Fruit fly (Drosophila melanogaster) whole organism, prepupa: Measurements from ENCODE around the gene CG15625.

Source experiments
- CG10631 ChIP-seq: fragments of 200-800 bp; sonication (Bioruptor generic); optimal IDR thresholded peaks from 2 replicates; lab custom pipeline; 2016; ENCODE audit warnings: missing biosample characterization, missing genetic modification characterization
- CG10669 ChIP-seq: fragments of 200-800 bp; sonication (Bioruptor generic); optimal IDR thresholded peaks from 3 replicates; lab custom pipeline; 2018; ENCODE audit warnings: missing biosample characterization, mild to moderate bottlenecking, missing genetic modification characterization, moderate library complexity
- CG11762 ChIP-seq: fragments of 200-800 bp; sonication (Bioruptor generic); optimal IDR thresholded peaks from 3 replicates; lab custom pipeline; 2016; ENCODE audit warnings: missing biosample characterization, missing genetic modification characterization; ENCODE audit not compliant: insufficient read depth
- CG11902 ChIP-seq: fragments of 200-800 bp; sonication (Bioruptor generic); optimal IDR thresholded peaks from 3 replicates; lab custom pipeline; 2016; ENCODE audit warnings: missing biosample characterization, missing genetic modification characterization
- CG15336 ChIP-seq: fragments of 200-800 bp; sonication (Bioruptor generic); IDR thresholded peaks from 2 replicates; pipeline ENCODE4 v1.3.6; 2022; ENCODE audit warnings: missing biosample characterization, missing genetic modification characterization
- CG16779 ChIP-seq: fragments of 200-800 bp; sonication (Bioruptor generic); optimal IDR thresholded peaks from 3 replicates; lab custom pipeline; 2017; ENCODE audit warnings: missing biosample characterization, mild to moderate bottlenecking, missing genetic modification characterization
- CG3032 ChIP-seq: fragments of 200-800 bp; optimal IDR thresholded peaks from 2 replicates; lab custom pipeline; 2019; ENCODE audit warnings: missing biosample characterization, mild to moderate bottlenecking, missing genetic modification characterization, moderate library complexity
- CG32006 ChIP-seq: fragments of 200-800 bp; sonication (Bioruptor generic); optimal IDR thresholded peaks from 3 replicates; lab custom pipeline; 2017; ENCODE audit warnings: missing biosample characterization, mild to moderate bottlenecking, missing genetic modification characterization
- CG3919 ChIP-seq: fragments of 200-800 bp; sonication (Bioruptor generic); optimal IDR thresholded peaks from 3 replicates; lab custom pipeline; 2016; ENCODE audit warnings: missing biosample characterization, missing genetic modification characterization
- CG6163 ChIP-seq: fragments of 200-800 bp; sonication (Bioruptor generic); IDR thresholded peaks from 3 replicates; pipeline ENCODE4 v1.3.6; 2022; ENCODE audit warnings: missing biosample characterization, missing genetic modification characterization
- CG6276 ChIP-seq: fragments of 200-800 bp; sonication (Bioruptor generic); optimal IDR thresholded peaks from 2 replicates; lab custom pipeline; 2017; ENCODE audit warnings: missing biosample characterization, mild to moderate bottlenecking, missing genetic modification characterization
- CG6808 ChIP-seq: fragments of 200-800 bp; sonication (Bioruptor generic); optimal IDR thresholded peaks from 3 replicates; lab custom pipeline; 2017; ENCODE audit warnings: missing biosample characterization, missing genetic modification characterization, mild to moderate bottlenecking, moderate library complexity, missing genetic modification reagents
- CG8119 ChIP-seq: fragments of 200-800 bp; sonication (Bioruptor generic); IDR thresholded peaks from 3 replicates; pipeline ENCODE4 v1.3.6; 2022; ENCODE audit warnings: missing biosample characterization, missing genetic modification characterization
- CG8319 ChIP-seq: fragments of 200-800 bp; sonication (Bioruptor generic); optimal IDR thresholded peaks from 3 replicates; lab custom pipeline; 2016; ENCODE audit warnings: missing biosample characterization, missing genetic modification characterization
- CG8632 ChIP-seq: fragments of 200-800 bp; sonication (Bioruptor generic); optimal IDR thresholded peaks from 3 replicates; lab custom pipeline; 2016; ENCODE audit warnings: missing biosample characterization, missing genetic modification characterization
- CG9139 ChIP-seq: fragments of 200-800 bp; sonication (Bioruptor generic); optimal IDR thresholded peaks from 3 replicates; lab custom pipeline; 2017; ENCODE audit warnings: missing biosample characterization, mild to moderate bottlenecking, missing genetic modification characterization
- Eip75B ChIP-seq: fragments of 200-800 bp; sonication (Bioruptor generic); optimal IDR thresholded peaks from 3 replicates; lab custom pipeline; 2016; ENCODE audit warnings: missing biosample characterization, missing genetic modification characterization
- Eip78C ChIP-seq: fragments of 200-800 bp; sonication (Bioruptor generic); peaks from one replicate; lab custom pipeline; 2016; ENCODE audit warnings: missing biosample characterization, missing genetic modification characterization
- Ets21C ChIP-seq: fragments of 200-800 bp; sonication (Bioruptor generic); optimal IDR thresholded peaks from 3 replicates; lab custom pipeline; 2016; ENCODE audit warnings: missing biosample characterization, missing genetic modification characterization
- Ets96B ChIP-seq: fragments of 200-800 bp; optimal IDR thresholded peaks from 2 replicates; lab custom pipeline; 2019; ENCODE audit warnings: missing biosample characterization, mild to moderate bottlenecking, missing genetic modification characterization, moderate library complexity
- Hr39 ChIP-seq: fragments of 200-800 bp; sonication (Bioruptor generic); optimal IDR thresholded peaks from 2 replicates; lab custom pipeline; 2016; ENCODE audit warnings: missing biosample characterization, missing genetic modification characterization
- Hr4 ChIP-seq: fragments of 200-800 bp; sonication (Bioruptor generic); optimal IDR thresholded peaks from 3 replicates; lab custom pipeline; 2016; ENCODE audit warnings: missing biosample characterization, missing genetic modification characterization
- Met ChIP-seq: fragments of 200-800 bp; sonication (Bioruptor generic); optimal IDR thresholded peaks from 3 replicates; lab custom pipeline; 2016; ENCODE audit warnings: missing biosample characterization, missing genetic modification characterization
- OdsH ChIP-seq: fragments of 200-800 bp; sonication (Bioruptor generic); optimal IDR thresholded peaks from 3 replicates; lab custom pipeline; 2016; ENCODE audit warnings: missing biosample characterization, missing genetic modification characterization
- Sox102F ChIP-seq: fragments of 200-800 bp; sonication (Bioruptor generic); optimal IDR thresholded peaks from 2 replicates; lab custom pipeline; 2016; ENCODE audit warnings: missing biosample characterization, mild to moderate bottlenecking, missing genetic modification characterization
- Sox14 ChIP-seq: fragments of 200-800 bp; sonication (Bioruptor generic); optimal IDR thresholded peaks from 3 replicates; lab custom pipeline; 2016; ENCODE audit warnings: missing biosample characterization, missing genetic modification characterization
- achi ChIP-seq: fragments of 200-800 bp; sonication (Bioruptor generic); optimal IDR thresholded peaks from 3 replicates; lab custom pipeline; 2016; ENCODE audit warnings: missing biosample characterization, missing genetic modification characterization
- acj6 ChIP-seq: fragments of 200-800 bp; sonication (Bioruptor generic); optimal IDR thresholded peaks from 3 replicates; lab custom pipeline; 2016; ENCODE audit warnings: missing biosample characterization, missing genetic modification characterization
- cyc ChIP-seq: fragments of 200-800 bp; sonication (Bioruptor generic); optimal IDR thresholded peaks from 3 replicates; lab custom pipeline; 2016; ENCODE audit warnings: missing biosample characterization, missing genetic modification characterization
- dac ChIP-seq: fragments of 200-800 bp; sonication (Bioruptor generic); optimal IDR thresholded peaks from 2 replicates; lab custom pipeline; 2017; ENCODE audit warnings: missing biosample characterization, mild to moderate bottlenecking, missing genetic modification characterization
- dsx ChIP-seq: fragments of 200-800 bp; optimal IDR thresholded peaks from 3 replicates; lab custom pipeline; 2019; ENCODE audit warnings: missing biosample characterization, mild to moderate bottlenecking, missing genetic modification characterization, moderate library complexity; ENCODE audit not compliant: poor library complexity, severe bottlenecking
- eg ChIP-seq: fragments of 200-800 bp; sonication (Bioruptor generic); IDR thresholded peaks from 3 replicates; pipeline ENCODE4 v1.3.6; 2022; ENCODE audit warnings: missing biosample characterization, missing genetic modification characterization
- esn ChIP-seq: fragments of 200-800 bp; sonication (Bioruptor generic); optimal IDR thresholded peaks from 2 replicates; lab custom pipeline; 2016; ENCODE audit warnings: missing biosample characterization, mild to moderate bottlenecking, missing genetic modification characterization, moderate library complexity
- fd85E ChIP-seq: fragments of 200-800 bp; sonication (Bioruptor generic); optimal IDR thresholded peaks from 3 replicates; lab custom pipeline; 2016; ENCODE audit warnings: missing biosample characterization, missing genetic modification characterization
- fkh ChIP-seq: fragments of 200-800 bp; sonication (Bioruptor generic); optimal IDR thresholded peaks from 3 replicates; lab custom pipeline; 2017; ENCODE audit warnings: missing biosample characterization, mild to moderate bottlenecking, missing genetic modification characterization, moderate library complexity
- lz ChIP-seq: fragments of 200-800 bp; sonication (Bioruptor generic); optimal IDR thresholded peaks from 3 replicates; lab custom pipeline; 2016; ENCODE audit warnings: missing biosample characterization, missing genetic modification characterization
- net ChIP-seq: fragments of 200-800 bp; sonication (Bioruptor generic); optimal IDR thresholded peaks from 3 replicates; lab custom pipeline; 2016; ENCODE audit warnings: missing biosample characterization, missing genetic modification characterization
- pdm3 ChIP-seq: fragments of 200-800 bp; sonication (Bioruptor generic); optimal IDR thresholded peaks from 3 replicates; lab custom pipeline; 2016; ENCODE audit warnings: missing biosample characterization, missing genetic modification characterization
- salr ChIP-seq, 2 experiments: fragments of 200-800 bp; sonication (Bioruptor generic); optimal IDR thresholded peaks; 3 replicates each; lab custom pipeline; 2016 to 2018; ENCODE audit warnings: missing biosample characterization in 2 of 2, missing genetic modification characterization in 2 of 2, mild to moderate bottlenecking in 1 of 2
- ss ChIP-seq, 2 experiments: fragments of 200-800 bp; sonication (Bioruptor generic); optimal IDR thresholded peaks; 2 replicates in 1 of 2; 3 replicates in 1 of 2; lab custom pipeline; 2017 to 2018; ENCODE audit warnings: mild to moderate bottlenecking in 2 of 2, missing biosample characterization in 2 of 2, missing genetic modification characterization in 2 of 2, moderate library complexity in 1 of 2
- svp ChIP-seq: fragments of 200-800 bp; sonication (Bioruptor generic); peaks from one replicate; lab custom pipeline; 2016; ENCODE audit warnings: missing biosample characterization, missing genetic modification characterization
- topi ChIP-seq: fragments of 200-800 bp; sonication (Bioruptor generic); optimal IDR thresholded peaks from 3 replicates; lab custom pipeline; 2016; ENCODE audit warnings: missing biosample characterization, missing genetic modification characterization
- vri ChIP-seq: fragments of 200-800 bp; sonication (Bioruptor generic); optimal IDR thresholded peaks from 3 replicates; lab custom pipeline; 2016; ENCODE audit warnings: missing biosample characterization, mild to moderate bottlenecking, missing genetic modification characterization

Gene CG15625

DNA sequence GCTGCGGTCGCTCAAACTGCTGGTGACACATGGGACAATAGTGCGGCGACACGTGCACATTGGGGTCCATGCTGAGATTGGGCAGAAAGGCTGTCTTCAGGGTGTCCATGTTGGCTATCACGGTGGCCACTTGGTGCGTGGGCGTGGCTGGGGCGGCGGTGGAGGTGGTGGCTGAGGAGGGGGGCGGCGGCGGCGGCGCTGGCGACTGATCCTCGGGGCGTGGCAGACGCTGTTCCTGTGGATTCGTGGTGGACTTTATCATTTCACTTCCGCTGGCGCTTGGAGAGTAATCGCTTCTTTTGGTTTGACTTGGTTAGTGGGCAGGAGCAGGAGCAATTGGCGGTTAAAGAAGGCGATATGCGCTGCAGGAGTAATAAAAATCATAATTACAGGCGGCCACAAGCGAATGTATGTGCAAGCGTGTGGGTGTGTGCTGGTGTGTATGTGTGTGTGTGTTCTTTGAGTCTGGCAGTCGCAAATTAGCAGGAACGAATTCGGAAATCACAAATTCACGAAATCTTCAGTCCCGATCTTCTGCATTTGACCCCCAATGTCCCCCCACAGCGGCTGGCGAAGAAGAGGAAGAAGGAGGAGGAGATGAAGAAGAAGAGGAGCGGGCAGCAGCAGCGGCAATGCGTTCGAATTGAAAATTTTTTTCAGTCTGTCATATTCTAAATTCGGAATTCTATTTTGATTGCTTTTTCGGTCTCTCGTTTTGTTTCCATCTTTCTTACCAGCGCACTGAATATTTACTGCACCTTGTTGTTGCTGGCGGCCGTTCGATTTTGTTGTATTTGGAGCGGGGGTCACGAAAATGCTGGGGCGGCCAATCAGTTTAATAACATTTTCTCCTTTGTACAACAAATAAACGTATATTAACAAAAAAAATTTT is 7.4 kb upstream of the CG15625 start:
- TF ChIP-seq CG6163, result 0 out of 3 replicates have a peak, but pooled peaks have one; percentile 29
- TF ChIP-seq svp (GFP tag; lab: Kevin White, UChicago), result peak; percentile 94
- no peak for TF ChIP-seq CG16779 (tag; lab: Kevin White, UChicago)
- TF ChIP-seq salr (GFP tag; optimal IDR thresholded peaks at IDR 0.05; lab: Kevin White, UChicago), result peak in 1 of 2 experiments; percentile 26
- 0 out of 3 replicates have a peak, but pooled peaks have one; percentile 25 for TF ChIP-seq eg (GFP tag; lab: Robert Waterston, UW)
- no peak for TF ChIP-seq CG8319 (GFP tag; lab: Kevin White, UChicago)
- TF ChIP-seq CG10669 (GFP tag; lab: Kevin White, UChicago), result no peak
- TF ChIP-seq, all 60 proteins: peak for 4

DNA sequence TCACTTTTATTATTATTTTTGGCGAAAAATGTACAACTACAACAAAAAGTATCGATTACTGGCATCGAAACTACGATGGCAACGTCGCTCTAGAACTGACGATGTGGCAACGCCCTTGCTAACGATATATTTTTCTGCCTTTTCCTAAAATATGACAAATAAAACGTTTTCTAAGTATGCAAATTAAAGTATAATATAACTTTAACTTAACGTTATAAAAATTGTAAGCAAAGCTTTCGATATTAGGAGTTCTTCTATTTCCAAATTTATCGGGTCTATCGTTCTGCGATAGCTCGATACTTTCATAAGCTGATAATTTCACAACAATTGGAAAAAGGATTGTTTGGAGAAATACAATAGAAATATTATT is 6.8 kb upstream of the CG15625 start, which contains the start of the genes Cf2 and CG3008:
Cf2 (minus strand) TSS at position 85 of the 370 bp plus-strand sequence.
CG3008 (plus strand) TSS at position 276 of the 370 bp plus-strand sequence.
- peak; percentile 44 for TF ChIP-seq esn
- no peak for TF ChIP-seq fkh
- TF ChIP-seq CG9139 (GFP tag; lab: Kevin White, UChicago), result no peak
- TF ChIP-seq CG3032 (tag; lab: Kevin White, UChicago), result peak; percentile 7
- peak; percentile 60 for TF ChIP-seq Sox14
- no peak for TF ChIP-seq ss (GFP tag; optimal IDR thresholded peaks at IDR 0.05; lab: Kevin White, UChicago)
- TF ChIP-seq lz (GFP tag; lab: Kevin White, UChicago), result peak; percentile 22
- TF ChIP-seq dac, result no peak
- no peak for TF ChIP-seq cyc (GFP tag; lab: Kevin White, UChicago)
- TF ChIP-seq Eip78C (GFP tag; lab: Kevin White, UChicago), result peak; percentile 73
- peak; percentile 8 for TF ChIP-seq vri (GFP tag; lab: Kevin White, UChicago)
- peak; percentile 8 for TF ChIP-seq Hr4
- TF ChIP-seq, all 60 proteins: peak for 7

DNA sequence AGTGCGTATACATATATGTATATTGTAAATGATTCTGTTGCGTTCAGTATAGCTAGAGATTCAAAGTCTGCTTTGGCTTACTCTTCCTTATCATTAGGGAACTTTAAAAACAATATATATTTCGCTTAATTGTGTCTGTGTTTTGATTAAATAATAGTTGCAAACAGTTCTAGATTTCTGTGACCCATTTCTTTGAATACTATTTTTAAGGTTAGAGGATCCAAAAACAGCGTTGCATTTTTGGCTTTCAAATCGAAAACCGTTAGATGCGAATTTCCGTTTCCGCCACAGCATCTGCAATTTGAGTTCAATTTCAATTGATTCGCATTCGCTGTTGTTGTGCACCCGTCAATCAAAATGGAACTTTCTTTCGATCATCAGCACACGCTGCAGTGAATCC is 3.7 kb upstream of the CG15625 start:
- TF ChIP-seq CG15336 (GFP tag; lab: Robert Waterston, UW), result no peak
- no peak for TF ChIP-seq CG8319 (GFP tag; lab: Kevin White, UChicago)
- peak in 1 of 2 experiments; percentile 31 for TF ChIP-seq salr (GFP tag; optimal IDR thresholded peaks at IDR 0.05; lab: Kevin White, UChicago)
- TF ChIP-seq ss (GFP tag; optimal IDR thresholded peaks at IDR 0.05; lab: Kevin White, UChicago), result peak in 1 of 2 experiments; percentile 32
- TF ChIP-seq CG6808 (GFP tag; lab: Kevin White, UChicago), result peak; percentile 53
- no peak for TF ChIP-seq CG32006 (GFP tag; lab: Kevin White, UChicago)
- TF ChIP-seq OdsH (GFP tag; lab: Kevin White, UChicago), result peak; percentile 19
- TF ChIP-seq CG10669 (GFP tag; lab: Kevin White, UChicago), result peak; percentile 23
- TF ChIP-seq CG8119 (GFP tag; lab: Robert Waterston, UW), result peak; percentile 50; the same call in 2 of the 3 replicates
- peak; percentile 3 for TF ChIP-seq net (GFP tag; lab: Kevin White, UChicago)
- no peak for TF ChIP-seq CG11902 (GFP tag; lab: Kevin White, UChicago)
- peak; percentile 23 for TF ChIP-seq Ets96B (tag; lab: Kevin White, UChicago)
- peak; percentile 50 for TF ChIP-seq pdm3
- TF ChIP-seq topi (GFP tag; lab: Kevin White, UChicago), result no peak
- peak; percentile 7 for TF ChIP-seq acj6 (GFP tag; lab: Kevin White, UChicago)
- TF ChIP-seq CG6276 (GFP tag; lab: Kevin White, UChicago), result peak; percentile 67
- peak; percentile 54 for TF ChIP-seq Hr4
- peak; percentile 45 for TF ChIP-seq CG3032 (tag; lab: Kevin White, UChicago)
- TF ChIP-seq CG6163, result peak; percentile 40; the same call in 1 of the 3 replicates
- TF ChIP-seq dsx (GFP tag; lab: Kevin White, UChicago), result peak; percentile 2
- no peak for TF ChIP-seq CG8632 (GFP tag; lab: Kevin White, UChicago)
- no peak for TF ChIP-seq dac
- peak; percentile 27 for TF ChIP-seq Sox14
- no peak for TF ChIP-seq Ets21C (GFP tag; lab: Kevin White, UChicago)
- peak; percentile 28 for TF ChIP-seq esn
- TF ChIP-seq CG10631 (GFP tag; lab: Kevin White, UChicago), result no peak
- no peak for TF ChIP-seq Sox102F (GFP tag; lab: Kevin White, UChicago)
- TF ChIP-seq svp (GFP tag; lab: Kevin White, UChicago), result no peak
- no peak for TF ChIP-seq cyc (GFP tag; lab: Kevin White, UChicago)
- TF ChIP-seq Met, result no peak
- no peak for TF ChIP-seq fd85E (GFP tag; lab: Kevin White, UChicago)
- no peak for TF ChIP-seq fkh
- TF ChIP-seq CG11762 (GFP tag; lab: Kevin White, UChicago), result peak; percentile 14
- no peak for TF ChIP-seq CG3919 (GFP tag; lab: Kevin White, UChicago)
- TF ChIP-seq Eip75B (GFP tag; lab: Kevin White, UChicago), result peak; percentile 19
- TF ChIP-seq Hr39 (GFP tag; lab: Kevin White, UChicago), result no peak
- TF ChIP-seq achi (GFP tag; lab: Kevin White, UChicago), result no peak
- no peak for TF ChIP-seq vri (GFP tag; lab: Kevin White, UChicago)
